Worm (Caenorhabditis elegans): Measurements from ENCODE around the gene C49F5.3.

C49F5.3 gene

ce11 chrX:11933547-11933946 is 49.9 kb downstream of the C49F5.3 start (continued):
- TF ChIP-seq mep-1 (tag; optimal IDR thresholded peaks at IDR 0.05) (no peak), T20F7.1 (GFP tag; optimal IDR thresholded peaks at IDR 0.05) (no peak), tra-1 (GFP tag; IDR thresholded peaks at IDR 0.05) (peak; percentile 65), nhr-11 (tag; optimal IDR thresholded peaks at IDR 0.05) (no peak), nhr-6 (tag; optimal IDR thresholded peaks at IDR 0.05) (no peak), dmd-8 (GFP tag; IDR thresholded peaks at IDR 0.05) (peak; percentile 84), daf-8 (GFP tag; IDR thresholded peaks at IDR 0.05) (no peak), hmg-1.1 (GFP tag; IDR thresholded peaks at IDR 0.05) (no peak), fkh-10 (GFP tag; optimal IDR thresholded peaks at IDR 0.05) (no peak), lir-3 (tag; optimal IDR thresholded peaks at IDR 0.05) (peak; percentile 7), gei-8 (GFP tag; optimal IDR thresholded peaks at IDR 0.05) (no peak), madf-9 (GFP tag; conservative IDR thresholded peaks at IDR 0.05) (no peak), T26A8.4 (GFP tag; IDR thresholded peaks at IDR 0.05) (no peak), dmd-9 (GFP tag; IDR thresholded peaks at IDR 0.05) (no peak), egl-43 (GFP tag; IDR thresholded peaks at IDR 0.05) (no peak; the same call in 1 of the 2 replicates), mxl-2 (GFP tag; conservative IDR thresholded peaks at IDR 0.05) (no peak), D1046.2 (GFP tag; IDR thresholded peaks at IDR 0.05) (no peak), hif-1 (tag; optimal IDR thresholded peaks at IDR 0.05) (no peak), dpl-1 (GFP tag; optimal IDR thresholded peaks at IDR 0.05) (no peak), nhr-41 (GFP tag; IDR thresholded peaks at IDR 0.05) (0 out of 2 replicates have a peak, but pooled peaks have one; percentile 10), nhr-48 (tag; optimal IDR thresholded peaks at IDR 0.05) (no peak), ceh-62 (tag; optimal IDR thresholded peaks at IDR 0.05) (no peak), ceh-44 (GFP tag; IDR thresholded peaks at IDR 0.05) (0 out of 2 replicates have a peak, but pooled peaks have one; percentile 49), dve-1 (tag; optimal IDR thresholded peaks at IDR 0.05; ENCODE audit: insufficient read depth) (no peak), daf-16 (GFP tag; optimal IDR thresholded peaks at IDR 0.05) (peak in 1 of 2 experiments; percentile 41), daf-16 (tag; optimal IDR thresholded peaks at IDR 0.05) (peak; percentile 41), daf-19 (GFP tag; conservative IDR thresholded peaks at IDR 0.05) (0 out of 2 replicates have a peak, but pooled peaks have one; percentile 45), ces-1 (GFP tag; optimal IDR thresholded peaks at IDR 0.05) (no peak), zip-2 (tag; optimal IDR thresholded peaks at IDR 0.05) (no peak), Y105C5A.15 (GFP tag; IDR thresholded peaks at IDR 0.05) (no peak), nhr-42 (GFP tag; IDR thresholded peaks at IDR 0.05) (no peak), mdl-1 (tag; optimal IDR thresholded peaks at IDR 0.05) (no peak), hlh-11 (tag; optimal IDR thresholded peaks at IDR 0.05) (no peak), lin-13 (GFP tag; optimal IDR thresholded peaks at IDR 0.05) (no peak), nhr-28 (tag; optimal IDR thresholded peaks at IDR 0.05) (no peak), arid-1 (GFP tag; conservative IDR thresholded peaks at IDR 0.05) (no peak; the same call in 1 of the 2 replicates), ztf-7 (tag; optimal IDR thresholded peaks at IDR 0.05) (no peak), unc-130 (GFP tag; optimal IDR thresholded peaks at IDR 0.05) (no peak), hlh-30 (tag; optimal IDR thresholded peaks at IDR 0.05; ENCODE audit: insufficient read depth) (no peak), dmd-6 (GFP tag; IDR thresholded peaks at IDR 0.05) (no peak), cey-2 (tag; optimal IDR thresholded peaks at IDR 0.05; ENCODE audit: borderline replicate concordance, insufficient read depth) (no peak), ztf-11 (tag; optimal IDR thresholded peaks at IDR 0.05) (no peak), nhr-77 (tag; optimal IDR thresholded peaks at IDR 0.05) (no peak), ceh-82 (tag; optimal IDR thresholded peaks at IDR 0.05) (no peak), nhr-76 (tag; optimal IDR thresholded peaks at IDR 0.05) (no peak), lin-1 (GFP tag; IDR thresholded peaks at IDR 0.05) (no peak), lin-15B (tag; optimal IDR thresholded peaks at IDR 0.05) (no peak), spr-3 (GFP tag; optimal IDR thresholded peaks at IDR 0.05) (no peak), ZK337.2 (GFP tag; IDR thresholded peaks at IDR 0.05) (no peak), snpc-4 (tag; optimal IDR thresholded peaks at IDR 0.05) (no peak), aly-2 (tag; optimal IDR thresholded peaks at IDR 0.05) (no peak), nhr-102 (tag; optimal IDR thresholded peaks at IDR 0.05) (no peak)
